Worm (Caenorhabditis elegans) whole organism, late embryonic: ENCODE results near the gene cyn-10.

ENCODE experiments used
- C38D4.7 ChIP-seq: fragments of 200-800 bp; sonication (Bioruptor generic); optimal IDR thresholded peaks from 2 replicates; lab custom pipeline; 2018; ENCODE audit warnings: mild to moderate bottlenecking, missing genetic modification characterization, moderate library complexity, missing compliant biosample characterization
- K02D7.2 ChIP-seq: sonication (generic microtip); optimal IDR thresholded peaks from 2 replicates; lab custom pipeline; 2017; ENCODE audit warnings: mild to moderate bottlenecking, missing genetic modification characterization, missing compliant biosample characterization
- K09A11.1 ChIP-seq: sonication (generic microtip); optimal IDR thresholded peaks from 2 replicates; lab custom pipeline; 2017; ENCODE audit warnings: antibody characterized with exemption, mild to moderate bottlenecking, missing genetic modification characterization, missing compliant biosample characterization; ENCODE audit not compliant: insufficient read depth
- ahr-1 ChIP-seq: sonication (generic microtip); optimal IDR thresholded peaks from 2 replicates; lab custom pipeline; 2016; ENCODE audit warnings: missing genetic modification characterization, missing compliant biosample characterization
- ceh-2 ChIP-seq: sonication (generic microtip); optimal IDR thresholded peaks from 2 replicates; lab custom pipeline; 2016; ENCODE audit warnings: missing genotype, missing genetic modification characterization, missing compliant biosample characterization
- ceh-22 ChIP-seq: sonication (generic microtip); optimal IDR thresholded peaks from 2 replicates; lab custom pipeline; 2017; ENCODE audit warnings: missing biosample characterization, missing genetic modification characterization
- ceh-24 ChIP-seq: sonication (generic microtip); optimal IDR thresholded peaks from 2 replicates; lab custom pipeline; 2016; ENCODE audit warnings: mild to moderate bottlenecking, missing genetic modification characterization, missing compliant biosample characterization
- ceh-30 ChIP-seq: fragments of 150-350 bp; optimal IDR thresholded peaks from 2 replicates; lab custom pipeline; 2014; ENCODE audit warnings: missing biosample characterization, missing genetic modification characterization
- ceh-34 ChIP-seq: sonication (generic microtip); optimal IDR thresholded peaks from 2 replicates; lab custom pipeline; 2016; ENCODE audit warnings: mild to moderate bottlenecking, missing genetic modification characterization, missing compliant biosample characterization
- dmd-4 ChIP-seq: sonication (generic microtip); optimal IDR thresholded peaks from 2 replicates; lab custom pipeline; 2016; ENCODE audit warnings: borderline replicate concordance, missing genetic modification characterization, missing compliant biosample characterization
- dve-1 ChIP-seq: sonication (generic microtip); optimal IDR thresholded peaks from 2 replicates; lab custom pipeline; 2017; ENCODE audit warnings: antibody characterized with exemption, mild to moderate bottlenecking, missing genetic modification characterization, missing compliant biosample characterization
- elt-2 ChIP-seq: sonication (generic microtip); optimal IDR thresholded peaks from 2 replicates; lab custom pipeline; 2016; ENCODE audit warnings: missing genetic modification reagents, missing genetic modification characterization, missing compliant biosample characterization
- ets-4 ChIP-seq: sonication (generic microtip); optimal IDR thresholded peaks from 2 replicates; lab custom pipeline; 2016; ENCODE audit warnings: missing genetic modification characterization, missing compliant biosample characterization
- eyg-1 ChIP-seq: sonication (generic microtip); optimal IDR thresholded peaks from 2 replicates; lab custom pipeline; 2016; ENCODE audit warnings: missing genotype, missing genetic modification characterization, missing compliant biosample characterization
- hlh-13 ChIP-seq: fragments of 200-800 bp; sonication (Bioruptor generic); optimal IDR thresholded peaks from 2 replicates; lab custom pipeline; 2018; ENCODE audit warnings: mild to moderate bottlenecking, missing genetic modification characterization, missing compliant biosample characterization
- hlh-15 ChIP-seq: sonication (generic microtip); optimal IDR thresholded peaks from 2 replicates; lab custom pipeline; 2016; ENCODE audit warnings: missing genetic modification characterization, missing compliant biosample characterization
- hlh-30 ChIP-seq: sonication (generic microtip); optimal IDR thresholded peaks from 2 replicates; lab custom pipeline; 2017; ENCODE audit warnings: antibody characterized with exemption, missing genetic modification characterization, missing compliant biosample characterization; ENCODE audit not compliant: insufficient read depth
- hlh-8 ChIP-seq: sonication (generic microtip); optimal IDR thresholded peaks from 2 replicates; lab custom pipeline; 2016; ENCODE audit warnings: missing genotype, missing genetic modification characterization, missing compliant biosample characterization
- lim-6 ChIP-seq: sonication (generic microtip); optimal IDR thresholded peaks from 2 replicates; lab custom pipeline; 2016; ENCODE audit warnings: missing genetic modification characterization, missing compliant biosample characterization
- lin-11 ChIP-seq: fragments of 200-800 bp; sonication (Bioruptor generic); optimal IDR thresholded peaks from 2 replicates; lab custom pipeline; 2018; ENCODE audit warnings: mild to moderate bottlenecking, missing genetic modification characterization, missing compliant biosample characterization
- madf-2 ChIP-seq: sonication (generic microtip); optimal IDR thresholded peaks from 2 replicates; lab custom pipeline; 2017; ENCODE audit warnings: missing genetic modification characterization, missing compliant biosample characterization
- mec-3 ChIP-seq: sonication (generic microtip); optimal IDR thresholded peaks from 2 replicates; lab custom pipeline; 2016; ENCODE audit warnings: borderline replicate concordance, missing genetic modification characterization, missing compliant biosample characterization
- nfya-1 ChIP-seq: sonication (generic microtip); optimal IDR thresholded peaks from 2 replicates; lab custom pipeline; 2017; ENCODE audit warnings: missing genetic modification characterization, mild to moderate bottlenecking, missing compliant biosample characterization, antibody characterized with exemption, moderate library complexity
- nhr-11 ChIP-seq: fragments of 150-350 bp; optimal IDR thresholded peaks from 2 replicates; lab custom pipeline; 2014; ENCODE audit warnings: missing biosample characterization, missing genetic modification characterization
- nhr-232 ChIP-seq: sonication (generic microtip); optimal IDR thresholded peaks from 2 replicates; lab custom pipeline; 2016; ENCODE audit warnings: missing genetic modification characterization, missing compliant biosample characterization
- odd-2 ChIP-seq: sonication (generic microtip); optimal IDR thresholded peaks from 2 replicates; lab custom pipeline; 2017; ENCODE audit warnings: antibody characterized with exemption, mild to moderate bottlenecking, missing genetic modification characterization, missing compliant biosample characterization
- pag-3 ChIP-seq: sonication (generic microtip); optimal IDR thresholded peaks from 2 replicates; lab custom pipeline; 2016; ENCODE audit warnings: missing compliant biosample characterization, missing genetic modification characterization, borderline replicate concordance
- pax-1 ChIP-seq: fragments of 150-350 bp; optimal IDR thresholded peaks from 2 replicates; lab custom pipeline; 2014; ENCODE audit warnings: missing biosample characterization, missing genetic modification characterization
- pha-4 ChIP-seq: fragments of 150-350 bp; optimal IDR thresholded peaks from 2 replicates; lab custom pipeline; 2018; ENCODE audit warnings: missing biosample characterization, missing genetic modification reagents, missing genetic modification characterization
- pqm-1 ChIP-seq: sonication (generic microtip); optimal IDR thresholded peaks from 2 replicates; lab custom pipeline; 2016; ENCODE audit warnings: missing genetic modification characterization, missing compliant biosample characterization
- pros-1 ChIP-seq: fragments of 150-350 bp; optimal IDR thresholded peaks from 2 replicates; lab custom pipeline; 2014; ENCODE audit warnings: missing biosample characterization, missing genetic modification reagents, missing genetic modification characterization
- ref-2 ChIP-seq: sonication (generic microtip); optimal IDR thresholded peaks from 2 replicates; lab custom pipeline; 2016; ENCODE audit warnings: missing genetic modification characterization, missing compliant biosample characterization
- rnt-1 ChIP-seq: sonication (generic microtip); optimal IDR thresholded peaks from 2 replicates; lab custom pipeline; 2016; ENCODE audit warnings: missing genetic modification characterization, missing compliant biosample characterization
- sdc-2 ChIP-seq: sonication (generic microtip); optimal IDR thresholded peaks from 2 replicates; lab custom pipeline; 2016; ENCODE audit warnings: missing genotype, missing genetic modification characterization, missing compliant biosample characterization
- sox-2 ChIP-seq: fragments of 200-800 bp; sonication (Bioruptor generic); IDR thresholded peaks from 2 replicates; pipeline ENCODE4 v1.3.6; 2022; ENCODE audit warnings: missing genetic modification reagents, missing genetic modification characterization, missing compliant biosample characterization
- sox-4 ChIP-seq: sonication (generic microtip); optimal IDR thresholded peaks from 2 replicates; lab custom pipeline; 2017; ENCODE audit warnings: mild to moderate bottlenecking, missing genetic modification characterization, inconsistent platforms, missing compliant biosample characterization
- syd-9 ChIP-seq: sonication (generic microtip); optimal IDR thresholded peaks from 2 replicates; lab custom pipeline; 2016; ENCODE audit warnings: mild to moderate bottlenecking, missing genetic modification characterization, moderate library complexity, missing compliant biosample characterization
- tbx-7 ChIP-seq: sonication (generic microtip); optimal IDR thresholded peaks from 2 replicates; lab custom pipeline; 2016; ENCODE audit warnings: missing genotype, missing genetic modification characterization, missing compliant biosample characterization
- ttx-3 ChIP-seq: sonication (generic microtip); optimal IDR thresholded peaks from 2 replicates; lab custom pipeline; 2016; ENCODE audit warnings: missing genetic modification reagents, missing genetic modification characterization, missing compliant biosample characterization
- unc-3 ChIP-seq, 2 experiments: fragments of 200-800 bp in 1 of 2; sonication (Bioruptor generic) in 1 of 2; sonication (generic microtip) in 1 of 2; conservative IDR thresholded peaks in 1 of 2; optimal IDR thresholded peaks in 1 of 2; 2 replicates each; pipeline versions ENCODE4 v1.3.6 to Lab custom; 2016 to 2022; ENCODE audit warnings: missing compliant biosample characterization in 2 of 2, missing genetic modification characterization in 2 of 2, missing genetic modification reagents in 1 of 2
- unc-55 ChIP-seq: sonication (generic microtip); optimal IDR thresholded peaks from 2 replicates; lab custom pipeline; 2017; ENCODE audit warnings: missing biosample characterization, missing genetic modification reagents, missing genetic modification characterization
- unc-86 ChIP-seq: sonication (generic microtip); optimal IDR thresholded peaks from 2 replicates; lab custom pipeline; 2016; ENCODE audit warnings: missing genetic modification characterization, missing compliant biosample characterization
- ztf-16 ChIP-seq: sonication (generic microtip); optimal IDR thresholded peaks from 2 replicates; lab custom pipeline; 2017; ENCODE audit warnings: missing genetic modification characterization, missing compliant biosample characterization

Gene cyn-10

ce11 chrII:6883716-6884115, 29.4 kb downstream of the cyn-10 start, which contains the start of gene pmp-1:
TSS of gene pmp-1 (minus strand) at chrII:6883754.
- TF ChIP-seq dve-1 (tag; lab: Kevin White, UChicago): no peak
- TF ChIP-seq hlh-8 (tag; lab: Kevin White, UChicago): no peak
- no peak for TF ChIP-seq unc-55 (GFP tag; lab: Kevin White, UChicago)
- no peak for TF ChIP-seq sox-2 (GFP tag; lab: Robert Waterston, UW)
- no peak for TF ChIP-seq pros-1
- no peak for TF ChIP-seq pha-4 (tag; lab: Kevin White, UChicago)
- no peak for TF ChIP-seq nhr-11
- no peak for TF ChIP-seq C38D4.7 (GFP tag; lab: Kevin White, UChicago)

DNA sequence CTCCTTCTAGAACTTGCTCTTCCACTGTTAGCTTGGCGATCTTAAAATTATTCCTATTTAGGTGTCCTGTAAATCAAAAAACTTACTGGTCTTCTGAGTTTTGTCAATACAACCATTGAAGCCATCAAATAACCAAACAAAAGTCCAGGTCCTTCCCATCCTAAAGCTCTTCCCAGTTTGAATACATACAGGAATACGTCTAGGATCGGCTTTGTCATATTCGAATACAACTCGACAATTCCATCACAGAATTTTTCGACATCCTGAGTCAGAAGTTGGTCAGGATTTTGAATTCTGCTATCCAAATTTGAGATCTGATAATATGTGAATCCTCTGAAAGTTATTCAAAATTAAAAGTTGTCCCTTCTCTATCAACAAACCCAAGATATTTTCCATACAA, 30.8 kb downstream of the cyn-10 start:
- TF ChIP-seq madf-2 (tag; lab: Kevin White, UChicago): no peak
- TF ChIP-seq pag-3 (tag; lab: Kevin White, UChicago): no peak
- no peak for TF ChIP-seq nhr-11
- no peak for TF ChIP-seq odd-2 (tag; lab: Kevin White, UChicago)
- TF ChIP-seq unc-3 (GFP tag; conservative IDR thresholded peaks at IDR 0.05; lab: Robert Waterston, UW): no peak
- no peak for TF ChIP-seq unc-3 (tag; optimal IDR thresholded peaks at IDR 0.05; lab: Kevin White, UChicago)
- no peak for TF ChIP-seq hlh-8 (tag; lab: Kevin White, UChicago)
- no peak for TF ChIP-seq mec-3 (tag; lab: Kevin White, UChicago)
- no peak for TF ChIP-seq ref-2 (tag; lab: Kevin White, UChicago)
- TF ChIP-seq rnt-1: no peak
- no peak for TF ChIP-seq nhr-232 (tag; lab: Kevin White, UChicago)
- TF ChIP-seq C38D4.7 (GFP tag; lab: Kevin White, UChicago): no peak
- no peak for TF ChIP-seq hlh-15 (tag; lab: Kevin White, UChicago)
- no peak for TF ChIP-seq sox-2 (GFP tag; lab: Robert Waterston, UW)
- TF ChIP-seq, all 69 proteins: peak for 0

DNA sequence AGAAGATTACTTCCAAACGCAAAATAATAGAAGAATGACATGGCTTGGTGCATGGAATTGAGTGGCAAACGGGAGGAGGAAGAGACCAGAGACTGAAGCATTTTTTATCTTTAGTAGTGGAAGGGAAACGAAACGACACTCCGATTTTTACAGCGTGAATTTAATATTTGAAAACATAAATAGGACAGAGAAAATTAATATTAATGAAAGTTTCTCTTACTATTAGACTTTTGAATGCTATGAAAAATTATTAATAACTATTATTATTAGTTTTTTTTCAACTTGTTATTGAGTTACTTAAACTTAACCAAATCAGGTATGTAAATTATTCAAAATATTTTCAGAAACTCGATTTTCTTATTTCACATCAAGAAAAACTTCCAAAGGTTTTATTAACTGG, 33.1 kb downstream of the cyn-10 start, which contains the start of gene C44B7.7:
Gene C44B7.7 (minus strand): TSS at position 101 of the 400 bp plus-strand sequence.
- TF ChIP-seq ceh-22 (no peak), lim-6 (tag; lab: Kevin White, UChicago) (no peak), ttx-3 (tag; lab: Kevin White, UChicago) (no peak), lin-11 (tag; lab: Kevin White, UChicago) (no peak), hlh-13 (no peak), ref-2 (tag; lab: Kevin White, UChicago) (no peak), sdc-2 (tag; lab: Kevin White, UChicago) (no peak), ceh-34 (tag; lab: Kevin White, UChicago) (no peak), ceh-24 (tag; lab: Kevin White, UChicago) (no peak), ahr-1 (tag; lab: Kevin White, UChicago) (no peak), tbx-7 (tag; lab: Kevin White, UChicago) (no peak), syd-9 (tag; lab: Kevin White, UChicago) (no peak), ceh-2 (tag; lab: Kevin White, UChicago) (no peak)

ce11 chrII:6877881-6878280, 35.3 kb downstream of the cyn-10 start:
- TF ChIP-seq K02D7.2 (tag; lab: Kevin White, UChicago) (no peak), mec-3 (tag; lab: Kevin White, UChicago) (no peak), nfya-1 (no peak), sox-2 (GFP tag; lab: Robert Waterston, UW) (no peak), eyg-1 (no peak), ets-4 (tag; lab: Kevin White, UChicago) (no peak), madf-2 (tag; lab: Kevin White, UChicago) (no peak), unc-55 (GFP tag; lab: Kevin White, UChicago) (no peak), ref-2 (tag; lab: Kevin White, UChicago) (no peak)

DNA sequence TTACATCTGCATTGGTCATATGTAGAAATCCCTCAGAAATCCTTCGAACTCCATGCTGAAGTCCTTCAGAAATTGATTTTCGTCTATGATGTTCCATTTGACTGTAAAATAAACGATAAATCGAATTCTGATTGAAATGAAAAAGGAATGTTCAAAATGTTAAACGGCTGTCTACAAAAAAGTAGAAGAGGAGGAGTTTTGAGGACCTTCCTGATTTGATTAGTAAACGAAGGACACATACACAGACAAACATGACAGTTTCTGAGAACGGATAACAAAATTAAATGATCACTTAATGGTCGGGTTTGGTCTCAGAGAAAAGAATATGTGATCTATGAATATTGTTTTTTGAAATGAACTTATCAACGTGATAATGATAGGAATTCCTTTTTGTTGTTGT, 36.2 kb downstream of the cyn-10 start, which contains the start of gene slc-36.5:
Gene slc-36.5 (minus strand): TSS at position 101 of the 400 bp plus-strand sequence.
- TF ChIP-seq pax-1 (no peak), K09A11.1 (tag; lab: Kevin White, UChicago) (no peak), pros-1 (no peak), unc-86 (no peak), ceh-30 (tag; lab: Kevin White, UChicago) (no peak), hlh-30 (tag; lab: Kevin White, UChicago) (no peak), dmd-4 (no peak), ztf-16 (tag; lab: Kevin White, UChicago) (no peak), unc-3 (GFP tag; conservative IDR thresholded peaks at IDR 0.05; lab: Robert Waterston, UW) (no peak), unc-3 (tag; optimal IDR thresholded peaks at IDR 0.05; lab: Kevin White, UChicago) (no peak), sox-4 (tag; lab: Kevin White, UChicago) (no peak), sox-2 (GFP tag; lab: Robert Waterston, UW) (no peak), nhr-11 (no peak), eyg-1 (no peak), pqm-1 (tag; lab: Kevin White, UChicago) (no peak), elt-2 (tag; lab: Kevin White, UChicago) (no peak)
- TF ChIP-seq, all 69 proteins: peak for 0
